Worm (Caenorhabditis elegans) whole organism, midembryonic: ENCODE results near the gene C25F9.9.

Experiments
- T22C8.4 ChIP-seq: fragments of 200-800 bp; sonication (Bioruptor generic); IDR thresholded peaks from 2 replicates; pipeline ENCODE4 v1.3.6; 2022; ENCODE audit warnings: missing genetic modification characterization, missing compliant biosample characterization
- cog-1 ChIP-seq: sonication (generic microtip); optimal IDR thresholded peaks from 2 replicates; lab custom pipeline; 2016; ENCODE audit warnings: missing genetic modification characterization, missing compliant biosample characterization
- flt-1 ChIP-seq: fragments of 200-800 bp; sonication (Bioruptor generic); IDR thresholded peaks from 2 replicates; pipeline ENCODE4 v1.3.6; 2022; ENCODE audit warnings: missing genetic modification characterization, missing compliant biosample characterization
- klf-2 ChIP-seq: fragments of 200-800 bp; sonication (Bioruptor generic); conservative IDR thresholded peaks from 2 replicates; pipeline ENCODE4 v1.3.6; 2022; ENCODE audit warnings: missing genetic modification reagents, missing genetic modification characterization, missing compliant biosample characterization
- med-1 ChIP-seq: sonication (generic microtip); optimal IDR thresholded peaks from 2 replicates; lab custom pipeline; 2017; ENCODE audit warnings: missing genetic modification characterization, mild to moderate bottlenecking, missing compliant biosample characterization, antibody characterized with exemption, missing genetic modification reagents; ENCODE audit not compliant: insufficient read depth
- ref-1 ChIP-seq: fragments of 200-800 bp; sonication (Bioruptor generic); conservative IDR thresholded peaks from 2 replicates; pipeline ENCODE4 v1.3.6; 2022; ENCODE audit warnings: missing genetic modification reagents, missing genetic modification characterization, missing compliant biosample characterization
- tab-1 ChIP-seq: fragments of 200-800 bp; sonication (Bioruptor generic); IDR thresholded peaks from 2 replicates; pipeline ENCODE4 v1.3.6; 2022; ENCODE audit warnings: missing genetic modification characterization, missing compliant biosample characterization
- ztf-23 ChIP-seq: fragments of 200-800 bp; sonication (Bioruptor generic); IDR thresholded peaks from 2 replicates; pipeline ENCODE4 v1.3.6; 2022; ENCODE audit warnings: missing genetic modification reagents, missing genetic modification characterization, missing compliant biosample characterization
- ztf-29 ChIP-seq: fragments of 200-800 bp; sonication (Bioruptor generic); IDR thresholded peaks from 2 replicates; pipeline ENCODE4 v1.3.6; 2022; ENCODE audit warnings: missing genetic modification reagents, missing genetic modification characterization, missing compliant biosample characterization

C25F9.9 gene

ce11 chrV:19416475-19416874 lies at the start of gene C25F9.9, which contains the start of gene C25F9.4:
C25F9.9 (plus strand) TSS chrV:19416611.
C25F9.4 (minus strand) TSS chrV:19416575.
- TF ChIP-seq tab-1 (GFP tag; lab: Robert Waterston, UW): no peak
- no peak for TF ChIP-seq ztf-23
- no peak for TF ChIP-seq klf-2
- TF ChIP-seq T22C8.4 (GFP tag; lab: Robert Waterston, UW): no peak
- no peak for TF ChIP-seq med-1 (GFP tag; lab: Kevin White, UChicago)
- no peak for TF ChIP-seq ztf-29 (GFP tag; lab: Robert Waterston, UW)
- no peak for TF ChIP-seq cog-1 (tag; lab: Kevin White, UChicago)
- TF ChIP-seq ref-1 (GFP tag; lab: Robert Waterston, UW): no peak
- TF ChIP-seq flt-1 (GFP tag; lab: Robert Waterston, UW): no peak

DNA sequence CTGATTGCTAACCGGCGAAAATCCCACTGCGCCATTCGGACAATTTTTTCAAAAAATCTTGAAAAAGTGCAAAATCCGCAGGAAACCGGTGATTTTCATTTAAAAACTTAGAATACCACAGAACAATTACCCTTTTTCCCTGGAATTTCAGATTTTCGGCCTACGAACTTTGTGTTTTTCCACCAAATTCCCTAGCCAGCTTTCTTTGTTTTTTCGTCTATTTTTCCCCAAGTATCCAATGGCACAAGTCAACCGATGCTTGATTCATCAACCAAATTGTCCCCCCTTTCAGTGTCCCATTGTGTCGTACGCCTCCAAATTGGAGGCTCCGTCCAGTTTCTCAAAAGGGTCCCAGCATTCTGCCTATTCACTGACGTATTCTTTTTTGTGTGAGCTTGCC lies 46.2 kb upstream of the C25F9.9 start, which contains the start of gene Y43F8A.1:
Gene Y43F8A.1, plus strand, starts transcription at position 301 of the 400 bp plus-strand sequence.
- TF ChIP-seq ztf-29 (GFP tag; lab: Robert Waterston, UW) (no peak), flt-1 (GFP tag; lab: Robert Waterston, UW) (no peak), tab-1 (GFP tag; lab: Robert Waterston, UW) (no peak), klf-2 (no peak), cog-1 (tag; lab: Kevin White, UChicago) (no peak), med-1 (GFP tag; lab: Kevin White, UChicago) (no peak), ref-1 (GFP tag; lab: Robert Waterston, UW) (no peak), T22C8.4 (GFP tag; lab: Robert Waterston, UW) (no peak), ztf-23 (no peak)

ce11 chrV:19371253-19371652 lies 45.2 kb upstream of the C25F9.9 start, which contains the start of gene Y43F8A.2:
Y43F8A.2 (plus strand) TSS chrV:19371553.
- TF ChIP-seq T22C8.4 (GFP tag; lab: Robert Waterston, UW) (peak; percentile 10; the same call in 1 of the 2 replicates), ztf-23 (no peak)

DNA sequence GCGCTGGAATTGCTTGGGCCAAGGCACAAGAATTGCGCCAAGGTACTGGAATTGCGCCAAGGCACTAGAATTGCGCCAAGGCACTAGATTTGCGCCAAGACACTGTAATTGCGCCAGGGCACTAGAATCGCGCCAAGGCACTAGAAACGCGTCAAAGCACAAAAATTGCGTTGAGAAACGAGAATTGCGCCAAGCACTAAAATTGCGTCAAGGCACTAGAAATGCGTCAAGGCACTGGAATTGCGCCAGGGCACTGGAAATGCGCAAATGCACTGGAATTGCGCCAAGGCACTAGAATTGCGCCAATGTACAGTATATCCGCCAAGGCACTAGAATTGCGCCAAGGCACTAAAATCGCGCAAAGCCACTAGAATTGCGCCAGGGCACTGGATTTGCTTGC lies 44.6 kb upstream of the C25F9.9 start:
- TF ChIP-seq T22C8.4 (GFP tag; lab: Robert Waterston, UW): 0 out of 2 replicates have a peak, but pooled peaks have one; percentile 3
- no peak for TF ChIP-seq ztf-23
- no peak for TF ChIP-seq flt-1 (GFP tag; lab: Robert Waterston, UW)
- TF ChIP-seq tab-1 (GFP tag; lab: Robert Waterston, UW): no peak
- TF ChIP-seq klf-2: no peak
- TF ChIP-seq ztf-29 (GFP tag; lab: Robert Waterston, UW): no peak
- TF ChIP-seq med-1 (GFP tag; lab: Kevin White, UChicago): no peak

DNA sequence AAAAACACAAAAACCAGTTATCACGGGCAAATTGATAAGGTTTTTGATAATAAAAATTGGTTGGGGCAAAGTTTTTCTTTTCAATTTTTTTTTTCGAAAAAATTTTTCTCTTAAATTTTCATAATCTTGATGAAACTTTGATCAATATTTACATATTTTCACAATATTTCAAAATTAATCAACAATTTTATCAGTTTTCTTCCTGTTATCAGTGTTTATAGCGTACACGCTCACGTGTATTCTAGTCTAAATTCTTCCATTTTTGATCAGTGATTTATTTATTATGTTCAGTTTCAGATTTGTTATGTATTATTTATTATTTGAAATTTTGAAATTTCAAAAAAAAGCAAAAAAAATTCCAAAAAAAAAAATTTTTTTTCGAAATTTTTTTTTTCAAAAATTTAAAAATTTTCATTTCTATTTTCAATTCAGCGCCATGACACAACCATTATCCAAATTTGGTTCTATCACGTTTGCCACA lies 39.4 kb upstream of the C25F9.9 start, which contains the start of gene nceh-1:
Gene nceh-1, plus strand, starts transcription at position 431 of the 481 bp plus-strand sequence.
- TF ChIP-seq cog-1 (tag; lab: Kevin White, UChicago) (no peak), tab-1 (GFP tag; lab: Robert Waterston, UW) (no peak), ztf-23 (no peak), flt-1 (GFP tag; lab: Robert Waterston, UW) (no peak), ztf-29 (GFP tag; lab: Robert Waterston, UW) (no peak), ref-1 (GFP tag; lab: Robert Waterston, UW) (no peak), T22C8.4 (GFP tag; lab: Robert Waterston, UW) (no peak), med-1 (GFP tag; lab: Kevin White, UChicago) (no peak), klf-2 (no peak)

- TF ChIP-seq cog-1 (tag; lab: Kevin White, UChicago) (no peak), med-1 (GFP tag; lab: Kevin White, UChicago) (no peak), klf-2 (no peak), tab-1 (GFP tag; lab: Robert Waterston, UW) (no peak), T22C8.4 (GFP tag; lab: Robert Waterston, UW) (no peak), ztf-23 (no peak), ref-1 (GFP tag; lab: Robert Waterston, UW) (no peak), flt-1 (GFP tag; lab: Robert Waterston, UW) (no peak), ztf-29 (GFP tag; lab: Robert Waterston, UW) (no peak)
Measured at ce11 chrV:19380968-19381367, 35.4 kb upstream of the C25F9.9 start, which contains the start of gene srw-84. srw-84 (plus strand) TSS chrV:19381268.

DNA sequence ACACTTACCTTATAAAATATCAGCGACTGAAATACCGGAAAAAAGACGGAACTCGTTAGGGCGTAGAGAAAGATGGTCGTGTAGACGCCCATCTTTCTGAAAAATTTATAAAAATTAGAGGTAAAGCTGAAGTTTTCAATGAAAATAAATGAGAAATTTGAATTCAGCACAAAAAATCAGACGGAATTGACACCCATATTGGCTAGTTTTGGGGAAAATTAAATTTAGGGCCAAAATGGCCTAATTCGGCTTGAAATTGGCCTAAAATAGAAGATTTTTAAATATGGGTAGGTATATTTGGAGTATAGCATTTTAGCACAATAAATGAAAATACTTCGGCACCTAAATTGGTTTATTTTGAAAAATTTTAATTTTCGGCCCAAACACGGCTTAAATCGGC lies 26.4 kb upstream of the C25F9.9 start, which contains the start of gene slcr-46.2:
Gene slcr-46.2, minus strand, starts transcription at position 101 of the 400 bp plus-strand sequence.
- TF ChIP-seq med-1 (GFP tag; lab: Kevin White, UChicago) (no peak), T22C8.4 (GFP tag; lab: Robert Waterston, UW) (no peak), flt-1 (GFP tag; lab: Robert Waterston, UW) (no peak), tab-1 (GFP tag; lab: Robert Waterston, UW) (no peak), cog-1 (tag; lab: Kevin White, UChicago) (no peak), ztf-29 (GFP tag; lab: Robert Waterston, UW) (no peak), ref-1 (GFP tag; lab: Robert Waterston, UW) (no peak), ztf-23 (no peak), klf-2 (no peak)

DNA sequence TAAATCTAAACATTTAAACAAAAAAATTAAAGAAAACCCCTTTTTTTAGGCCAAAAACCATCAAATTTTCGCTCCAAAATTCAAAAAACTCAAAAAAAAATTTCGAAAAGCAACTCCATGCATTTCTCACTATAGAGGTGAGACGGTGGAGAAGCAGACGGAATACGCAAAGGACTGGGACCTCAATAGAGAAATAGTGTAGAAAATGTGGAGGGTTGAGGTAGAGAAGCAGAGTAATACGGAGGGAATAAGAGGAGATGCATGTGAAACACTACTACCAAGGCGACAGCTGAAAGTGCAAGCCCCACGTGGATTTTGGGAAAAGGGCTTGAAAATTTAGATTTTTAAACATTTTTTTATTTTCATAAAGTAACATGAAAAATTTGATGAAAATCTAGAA lies 25.2 kb upstream of the C25F9.9 start:
- TF ChIP-seq tab-1 (GFP tag; lab: Robert Waterston, UW) (no peak), klf-2 (no peak), flt-1 (GFP tag; lab: Robert Waterston, UW) (no peak), med-1 (GFP tag; lab: Kevin White, UChicago) (no peak), T22C8.4 (GFP tag; lab: Robert Waterston, UW) (no peak), ztf-29 (GFP tag; lab: Robert Waterston, UW) (no peak), ztf-23 (no peak), ref-1 (GFP tag; lab: Robert Waterston, UW) (no peak), cog-1 (tag; lab: Kevin White, UChicago) (no peak)

DNA sequence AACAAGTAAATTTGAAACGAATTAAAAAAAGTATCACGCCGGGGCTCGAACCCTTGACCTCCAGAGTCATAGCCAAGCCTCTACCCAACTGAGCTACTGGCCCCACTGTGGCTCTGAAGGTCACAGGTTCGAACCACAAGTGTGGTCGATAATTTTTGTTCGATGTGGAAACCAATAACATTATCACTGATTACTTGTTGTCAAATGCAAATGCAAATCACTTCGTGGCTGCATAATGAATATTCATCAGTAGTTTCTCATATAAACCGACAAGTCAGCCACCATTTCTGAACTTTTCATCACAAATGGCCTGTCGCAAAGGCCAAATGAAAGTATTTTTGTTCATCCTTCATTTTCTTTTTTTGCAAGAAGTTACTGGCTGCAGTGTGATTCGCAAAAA lies 21.7 kb upstream of the C25F9.9 start, which contains the start of gene C25F9.8:
Gene C25F9.8, plus strand, starts transcription at position 301 of the 400 bp plus-strand sequence.
- TF ChIP-seq cog-1 (tag; lab: Kevin White, UChicago) (no peak), klf-2 (no peak), ztf-29 (GFP tag; lab: Robert Waterston, UW) (no peak), T22C8.4 (GFP tag; lab: Robert Waterston, UW) (no peak), med-1 (GFP tag; lab: Kevin White, UChicago) (no peak), ztf-23 (no peak), tab-1 (GFP tag; lab: Robert Waterston, UW) (no peak), ref-1 (GFP tag; lab: Robert Waterston, UW) (no peak), flt-1 (GFP tag; lab: Robert Waterston, UW) (no peak)
